Fruit fly (Drosophila melanogaster) whole organism: ENCODE measurements around the gene amrt.

Experiments
- CG8478 ChIP-seq: fragments of >200 bp; optimal IDR thresholded peaks from 2 replicates; lab custom pipeline; 2018; ENCODE audit warnings: inconsistent platforms
- EcR ChIP-seq, 2 experiments: fragments of >200 bp; optimal IDR thresholded peaks; 2 replicates each; lab custom pipeline; 2017; ENCODE audit warnings: missing biosample characterization in 2 of 2, missing genetic modification characterization in 2 of 2, missing genetic modification reagents in 2 of 2
- pan ChIP-seq: fragments of >200 bp; optimal IDR thresholded peaks from 2 replicates; lab custom pipeline; 2017
- psq ChIP-seq: fragments of >200 bp; optimal IDR thresholded peaks from 2 replicates; lab custom pipeline; 2017
- usp ChIP-seq: fragments of >200 bp; optimal IDR thresholded peaks from 2 replicates; lab custom pipeline; 2017; ENCODE audit warnings: missing biosample characterization, missing genetic modification characterization, mixed read lengths

dm6 chrX:13753101-13753758 lies 29.0 kb upstream of the amrt start:
- TF ChIP-seq pan (lab: Kevin White, UChicago) (no peak), usp (GFP tag; lab: Kevin White, UChicago) (no peak), EcR (GFP tag; optimal IDR thresholded peaks at IDR 0.05; lab: Kevin White, UChicago) (no peak), psq (lab: Kevin White, UChicago) (peak; percentile 36), CG8478 (lab: Kevin White, UChicago) (no peak)
